Fruit fly (Drosophila melanogaster) whole organism, adult: ENCODE measurements around the gene Rh2.

ENCODE experiments used
- CG11617 ChIP-seq: fragments of 200-800 bp; sonication (Bioruptor generic); optimal IDR thresholded peaks from 2 replicates; lab custom pipeline; 2017; ENCODE audit warnings: mild to moderate bottlenecking, missing biosample characterization, missing genetic modification reagents, missing genetic modification characterization
- CG12768 ChIP-seq: fragments of 200-800 bp; sonication (Bioruptor generic); optimal IDR thresholded peaks from 2 replicates; lab custom pipeline; 2017; ENCODE audit warnings: missing biosample characterization, missing genetic modification characterization, mild to moderate bottlenecking, moderate library complexity, missing genetic modification reagents
- CG14711 ChIP-seq: fragments of 200-800 bp; sonication (Bioruptor generic); optimal IDR thresholded peaks from 2 replicates; lab custom pipeline; 2018; ENCODE audit warnings: missing biosample characterization, mild to moderate bottlenecking, missing genetic modification characterization, moderate library complexity
- CG1620 ChIP-seq: fragments of 200-800 bp; sonication (Bioruptor generic); optimal IDR thresholded peaks from 2 replicates; lab custom pipeline; 2016; ENCODE audit warnings: missing biosample characterization, missing genetic modification characterization
- CG33017 ChIP-seq: fragments of 200-800 bp; sonication (Bioruptor generic); optimal IDR thresholded peaks from 2 replicates; lab custom pipeline; 2018; ENCODE audit warnings: missing biosample characterization, mild to moderate bottlenecking, missing genetic modification characterization, moderate library complexity
- CG5204 ChIP-seq: fragments of 200-800 bp; sonication (Bioruptor generic); optimal IDR thresholded peaks from 2 replicates; lab custom pipeline; 2016; ENCODE audit warnings: missing biosample characterization, missing genetic modification characterization
- CG7045 ChIP-seq: fragments of 200-800 bp; sonication (Bioruptor generic); optimal IDR thresholded peaks from 2 replicates; lab custom pipeline; 2017; ENCODE audit warnings: missing biosample characterization, mild to moderate bottlenecking, missing genetic modification characterization
- CG7101 ChIP-seq: fragments of 200-800 bp; sonication (Bioruptor generic); optimal IDR thresholded peaks from 2 replicates; lab custom pipeline; 2018; ENCODE audit warnings: missing biosample characterization, mild to moderate bottlenecking, missing genetic modification characterization, moderate library complexity
- Clk ChIP-seq: fragments of 200-800 bp; sonication (Bioruptor generic); optimal IDR thresholded peaks from 2 replicates; lab custom pipeline; 2017; ENCODE audit warnings: missing biosample characterization, missing genetic modification characterization
- Crg-1 ChIP-seq: fragments of 200-800 bp; sonication (Bioruptor generic); optimal IDR thresholded peaks from 2 replicates; lab custom pipeline; 2016; ENCODE audit warnings: missing biosample characterization, missing genetic modification characterization
- Hr96 ChIP-seq: fragments of 200-800 bp; sonication (Bioruptor generic); optimal IDR thresholded peaks from 2 replicates; lab custom pipeline; 2016; ENCODE audit warnings: missing biosample characterization, missing genetic modification characterization
- Mnt ChIP-seq: fragments of 200-800 bp; sonication (Bioruptor generic); optimal IDR thresholded peaks from 2 replicates; lab custom pipeline; 2016; ENCODE audit warnings: missing biosample characterization, mild to moderate bottlenecking, missing genetic modification characterization
- bab1 ChIP-seq: fragments of 200-800 bp; sonication (Bioruptor generic); optimal IDR thresholded peaks from 3 replicates; lab custom pipeline; 2019; ENCODE audit warnings: missing biosample characterization, mild to moderate bottlenecking, missing genetic modification characterization, moderate library complexity
- cic ChIP-seq: fragments of 200-800 bp; sonication (Bioruptor generic); optimal IDR thresholded peaks from 2 replicates; lab custom pipeline; 2017; ENCODE audit warnings: missing biosample characterization, mild to moderate bottlenecking, missing genetic modification characterization, moderate library complexity
- cnc ChIP-seq, 2 experiments: fragments of >200 bp; optimal IDR thresholded peaks; 2 replicates each; lab custom pipeline; 2017
- kay ChIP-seq: fragments of 200-800 bp; sonication (Bioruptor generic); peaks from one replicate; lab custom pipeline; 2016; ENCODE audit warnings: missing biosample characterization, missing genetic modification characterization, borderline replicate concordance
- ovo ChIP-seq: fragments of 200-800 bp; sonication (Bioruptor generic); optimal IDR thresholded peaks from 2 replicates; lab custom pipeline; 2016; ENCODE audit warnings: missing biosample characterization, missing genetic modification characterization
- pad ChIP-seq: fragments of 200-800 bp; sonication (Bioruptor generic); optimal IDR thresholded peaks from 3 replicates; lab custom pipeline; 2017; ENCODE audit warnings: missing biosample characterization, missing genetic modification characterization, mild to moderate bottlenecking, moderate library complexity, missing genetic modification reagents
- tj ChIP-seq: fragments of 200-800 bp; sonication (Bioruptor generic); optimal IDR thresholded peaks from 3 replicates; lab custom pipeline; 2017; ENCODE audit warnings: missing biosample characterization, mild to moderate bottlenecking, missing genetic modification characterization, moderate library complexity
- toe ChIP-seq: fragments of 200-800 bp; sonication (Bioruptor generic); optimal IDR thresholded peaks from 2 replicates; lab custom pipeline; 2016; ENCODE audit warnings: missing biosample characterization, missing genetic modification characterization

Gene Rh2

DNA sequence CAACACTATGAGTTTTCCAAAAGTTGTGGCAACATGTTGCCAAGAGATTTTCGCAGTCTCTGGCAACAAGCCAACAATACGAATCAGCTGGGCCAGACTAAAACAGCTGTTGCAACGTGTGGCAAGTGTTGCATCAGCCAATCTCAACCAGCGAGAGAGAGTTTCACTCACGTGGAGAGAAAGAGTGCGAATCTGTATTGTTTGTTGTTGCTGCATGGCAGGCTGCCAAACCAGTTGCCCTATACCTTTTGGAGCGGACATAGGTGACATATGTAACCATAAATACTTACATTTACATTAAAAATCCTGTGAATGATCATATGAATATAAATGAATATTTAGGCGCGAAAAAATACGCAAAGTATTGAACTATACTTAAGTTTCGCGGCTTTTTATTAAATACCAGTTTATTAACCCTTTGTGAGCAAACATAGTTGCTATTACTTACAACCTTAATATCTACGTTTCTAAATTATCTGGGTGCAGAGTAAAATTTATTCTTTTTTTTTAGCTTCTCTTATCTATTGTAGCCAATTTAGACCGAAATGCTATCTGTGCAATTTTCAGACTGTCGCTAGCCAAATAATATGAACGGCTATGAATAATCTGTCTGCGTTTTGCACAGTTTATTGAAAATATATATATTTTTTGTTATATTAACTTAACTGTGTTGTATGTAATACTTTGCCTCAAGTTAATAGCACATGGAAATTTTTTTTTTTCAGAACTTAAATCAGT lies 14.8 kb downstream of the Rh2 start:
- TF ChIP-seq CG14711 (tag; lab: Kevin White, UChicago) (peak; percentile 4), CG33017 (tag; lab: Kevin White, UChicago) (peak; percentile 13), Mnt (GFP tag; lab: Kevin White, UChicago) (no peak), tj (no peak), kay (GFP tag; lab: Kevin White, UChicago) (peak; percentile 80), toe (GFP tag; lab: Kevin White, UChicago) (peak; percentile 33)

DNA sequence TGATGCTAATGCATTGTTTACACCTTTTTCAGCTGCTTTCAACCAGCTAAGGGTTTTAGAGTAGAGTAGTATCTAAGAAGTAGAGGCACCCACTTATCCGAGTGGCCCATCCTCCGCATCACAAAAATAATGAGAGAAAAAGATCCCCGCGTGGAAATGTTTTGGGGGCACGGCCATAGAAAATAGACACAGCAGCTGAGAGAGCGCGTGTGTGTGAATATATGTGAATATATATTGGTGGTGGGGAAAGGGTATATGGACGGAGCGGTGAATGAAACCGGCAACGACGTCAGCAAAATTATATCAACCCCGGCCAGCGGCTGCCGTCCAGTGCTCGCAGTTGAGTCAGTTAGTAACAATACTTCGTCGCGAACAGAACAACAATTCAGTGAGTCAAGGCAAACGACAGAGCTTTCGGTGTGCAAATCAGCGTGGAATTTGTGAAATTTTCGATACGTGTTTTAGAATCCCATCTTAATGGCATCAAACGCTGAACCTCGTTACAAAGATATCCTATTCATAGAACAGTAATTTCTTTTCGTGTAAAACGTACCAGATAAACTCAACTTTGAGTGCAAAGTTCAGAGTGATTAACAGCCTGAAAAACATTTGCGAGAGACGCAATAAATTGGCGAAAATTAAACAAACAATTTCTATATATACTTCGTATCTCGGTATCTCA lies 15.5 kb downstream of the Rh2 start, which contains the start of gene Xrp1:
Gene Xrp1 (plus strand): TSS at position 375 of the 682 bp plus-strand sequence.
- TF ChIP-seq CG7101 (peak; percentile 50), Clk (no peak), pad (GFP tag; lab: Kevin White, UChicago) (peak; percentile 14), Hr96 (GFP tag; lab: Kevin White, UChicago) (no peak), CG14711 (tag; lab: Kevin White, UChicago) (no peak), CG33017 (tag; lab: Kevin White, UChicago) (peak; percentile 65), CG12768 (peak; percentile 79), CG11617 (GFP tag; lab: Kevin White, UChicago) (no peak), kay (GFP tag; lab: Kevin White, UChicago) (peak; percentile 85), CG5204 (no peak), Crg-1 (no peak), bab1 (GFP tag; lab: Kevin White, UChicago) (peak; percentile 3), toe (GFP tag; lab: Kevin White, UChicago) (no peak), cic (GFP tag; lab: Kevin White, UChicago) (peak; percentile 68), Mnt (GFP tag; lab: Kevin White, UChicago) (peak; percentile 71), ovo (GFP tag; lab: Kevin White, UChicago) (peak; percentile 28), tj (peak; percentile 94), cnc (optimal IDR thresholded peaks at IDR 0.05; lab: Kevin White, UChicago) (no peak), CG7045 (no peak), CG1620 (GFP tag; lab: Kevin White, UChicago) (no peak)

DNA sequence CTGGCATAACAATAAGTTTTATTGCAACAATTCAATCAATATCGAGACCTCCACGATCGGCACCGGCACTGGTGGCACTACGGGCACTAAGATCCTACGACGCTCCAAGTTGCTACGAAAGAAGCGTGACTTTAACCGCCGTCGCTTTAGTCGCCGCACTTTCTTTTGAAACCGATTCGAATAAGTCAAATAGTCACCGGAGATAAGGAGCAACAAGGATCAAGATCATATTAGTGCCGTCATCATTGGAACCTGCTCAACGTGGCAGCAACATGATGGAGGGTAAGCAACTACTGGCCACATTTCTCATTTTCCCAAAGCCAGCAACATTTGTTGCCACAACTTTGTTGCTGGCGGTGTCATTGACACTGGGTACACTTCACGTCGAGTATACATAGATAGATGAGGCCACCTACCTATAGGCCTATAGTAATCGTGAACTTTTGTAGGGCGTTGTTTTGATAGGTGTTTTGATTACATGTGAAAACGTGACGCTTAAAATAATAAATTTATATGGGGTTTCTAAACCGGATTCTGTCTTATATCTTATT lies 16.5 kb downstream of the Rh2 start:
- TF ChIP-seq CG33017 (tag; lab: Kevin White, UChicago) = no peak
- peak; percentile 46 for TF ChIP-seq cic (GFP tag; lab: Kevin White, UChicago)

DNA sequence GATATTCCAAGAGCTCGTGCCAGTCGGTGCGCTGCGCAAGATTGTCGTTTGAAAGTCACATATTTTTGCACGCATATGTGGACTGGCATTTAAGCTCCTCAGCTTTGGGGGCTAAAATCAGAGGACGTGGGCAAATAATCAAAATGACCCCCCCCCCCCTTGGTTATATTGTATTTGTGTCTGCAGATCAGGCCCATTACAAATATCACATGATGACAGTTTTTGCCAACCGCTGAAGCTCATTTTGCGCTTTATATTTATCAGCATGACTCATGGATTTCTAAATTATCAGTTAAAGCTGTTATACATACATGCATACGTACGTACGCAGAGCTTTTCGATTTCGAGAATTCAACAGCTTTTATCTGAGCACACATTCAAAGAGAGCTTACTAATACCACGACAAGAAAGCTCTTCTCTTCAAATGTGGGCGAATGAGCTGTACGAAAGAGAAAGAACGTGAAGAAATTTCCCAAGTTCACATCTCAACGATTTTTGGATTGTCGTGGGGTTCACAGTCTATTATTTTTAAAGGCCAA lies 17.6 kb downstream of the Rh2 start:
- peak; percentile 56 for TF ChIP-seq pad (GFP tag; lab: Kevin White, UChicago)
- TF ChIP-seq kay (GFP tag; lab: Kevin White, UChicago) = peak; percentile 99
- peak; percentile 65 for TF ChIP-seq CG33017 (tag; lab: Kevin White, UChicago)
- TF ChIP-seq CG12768 = peak; percentile 81
- TF ChIP-seq bab1 (GFP tag; lab: Kevin White, UChicago) = peak; percentile 83
- TF ChIP-seq Crg-1 = peak; percentile 14
- peak; percentile 59 for TF ChIP-seq Hr96 (GFP tag; lab: Kevin White, UChicago)
- no peak for TF ChIP-seq toe (GFP tag; lab: Kevin White, UChicago)
- TF ChIP-seq CG5204 = no peak
- TF ChIP-seq ovo (GFP tag; lab: Kevin White, UChicago) = no peak
- TF ChIP-seq Mnt (GFP tag; lab: Kevin White, UChicago) = peak; percentile 65
- peak; percentile 57 for TF ChIP-seq CG11617 (GFP tag; lab: Kevin White, UChicago)
- TF ChIP-seq CG7045 = peak; percentile 36
- TF ChIP-seq tj = peak; percentile 94
- TF ChIP-seq cnc (optimal IDR thresholded peaks at IDR 0.05; lab: Kevin White, UChicago) = peak; percentile 95 to 99
- TF ChIP-seq CG1620 (GFP tag; lab: Kevin White, UChicago) = no peak
- TF ChIP-seq cic (GFP tag; lab: Kevin White, UChicago) = peak; percentile 82
- peak; percentile 44 for TF ChIP-seq CG14711 (tag; lab: Kevin White, UChicago)
- peak; percentile 56 for TF ChIP-seq CG7101
- TF ChIP-seq Clk = no peak

DNA sequence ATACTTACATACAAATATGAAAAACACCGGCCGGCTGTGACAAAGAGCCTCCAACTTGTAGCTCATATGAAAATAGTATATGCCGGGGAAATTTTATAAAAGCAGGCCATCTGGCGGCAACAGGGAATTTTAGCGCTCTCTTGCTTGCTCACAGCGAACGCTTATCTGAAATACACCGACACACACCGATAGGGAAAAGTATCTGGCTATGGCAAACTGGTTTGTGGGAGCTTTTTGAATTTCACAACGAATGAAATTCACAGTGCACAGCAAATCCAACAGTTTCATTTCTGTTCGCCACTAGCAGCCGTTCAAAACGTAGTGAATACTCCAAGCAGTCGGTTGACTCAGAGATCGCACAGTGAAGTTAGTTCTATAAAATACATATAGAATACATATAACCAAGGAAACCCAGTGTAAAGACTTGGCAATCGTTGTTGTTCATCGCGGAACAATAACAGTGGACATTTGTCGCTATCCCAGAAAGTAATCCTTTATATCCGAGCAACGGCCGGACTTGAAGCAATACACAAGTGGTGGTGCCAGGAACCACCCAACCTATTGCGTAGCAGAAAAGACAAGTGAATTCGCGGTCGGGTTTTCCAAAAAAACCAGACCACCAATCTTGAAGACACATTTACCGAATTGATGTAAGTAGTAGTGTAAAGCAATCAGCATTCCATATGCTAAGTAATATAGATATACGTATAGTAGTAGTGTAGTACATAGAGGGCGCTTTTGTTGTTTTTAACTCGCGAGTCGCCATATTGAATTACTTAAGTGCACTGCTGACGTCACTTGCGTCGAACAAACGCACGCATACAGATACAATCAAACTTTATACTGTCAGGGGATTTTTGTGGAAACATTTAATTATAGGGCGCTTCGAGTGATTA lies 19.0 kb downstream of the Rh2 start:
- TF ChIP-seq cic (GFP tag; lab: Kevin White, UChicago) (peak; percentile 86), CG7101 (peak; percentile 69), ovo (GFP tag; lab: Kevin White, UChicago) (no peak), toe (GFP tag; lab: Kevin White, UChicago) (peak; percentile 47), Crg-1 (peak; percentile 14), CG33017 (tag; lab: Kevin White, UChicago) (peak; percentile 83), CG12768 (peak; percentile 62), pad (GFP tag; lab: Kevin White, UChicago) (peak; percentile 31), Hr96 (GFP tag; lab: Kevin White, UChicago) (no peak), kay (GFP tag; lab: Kevin White, UChicago) (peak; percentile 99), Mnt (GFP tag; lab: Kevin White, UChicago) (peak; percentile 67), CG5204 (no peak), tj (peak; percentile 48), CG1620 (GFP tag; lab: Kevin White, UChicago) (peak; percentile 6), CG7045 (no peak), CG11617 (GFP tag; lab: Kevin White, UChicago) (peak; percentile 51), CG14711 (tag; lab: Kevin White, UChicago) (peak; percentile 51), cnc (optimal IDR thresholded peaks at IDR 0.05; lab: Kevin White, UChicago) (no peak), bab1 (GFP tag; lab: Kevin White, UChicago) (peak; percentile 47), Clk (no peak)
